Fruit fly (Drosophila melanogaster) whole organism, embryonic: ENCODE results near the gene yps.

Experiments
- Bteb2 ChIP-seq: fragments of 200-800 bp; sonication (Bioruptor generic); optimal IDR thresholded peaks from 2 replicates; lab custom pipeline; 2016; ENCODE audit warnings: missing biosample characterization, missing genetic modification characterization
- CG10321 ChIP-seq: fragments of 200-800 bp; sonication (Bioruptor generic); IDR thresholded peaks from 2 replicates; pipeline ENCODE4 v1.3.6; 2022; ENCODE audit warnings: missing biosample characterization, missing genetic modification characterization
- CG11085 ChIP-seq: fragments of 200-800 bp; sonication (Bioruptor generic); IDR thresholded peaks from 2 replicates; pipeline ENCODE4 v1.3.6; 2022; ENCODE audit warnings: missing biosample characterization, missing genetic modification characterization
- CG13424 ChIP-seq: fragments of 200-800 bp; sonication (Bioruptor generic); optimal IDR thresholded peaks from 2 replicates; lab custom pipeline; 2019; ENCODE audit warnings: missing biosample characterization, mild to moderate bottlenecking, missing genetic modification characterization, moderate library complexity
- CG14050 ChIP-seq: fragments of 200-800 bp; sonication (Bioruptor generic); IDR thresholded peaks from 3 replicates; pipeline ENCODE4 v1.3.6; 2022; ENCODE audit warnings: missing biosample characterization, missing genetic modification characterization
- CG14860 ChIP-seq: fragments of 200-800 bp; sonication (Bioruptor generic); IDR thresholded peaks from 3 replicates; pipeline ENCODE4 v1.3.6; 2022; ENCODE audit warnings: missing biosample characterization, missing genetic modification characterization; ENCODE audit not compliant: partially characterized antibody
- CG1602 ChIP-seq: fragments of 200-800 bp; sonication (Bioruptor generic); optimal IDR thresholded peaks from 3 replicates; lab custom pipeline; 2016; ENCODE audit warnings: missing biosample characterization, missing genetic modification characterization
- CG1603 ChIP-seq: fragments of 200-800 bp; sonication (Bioruptor generic); optimal IDR thresholded peaks from 2 replicates; lab custom pipeline; 2019; ENCODE audit warnings: missing biosample characterization, mild to moderate bottlenecking, missing genetic modification characterization, moderate library complexity
- CG16813 ChIP-seq: fragments of 200-800 bp; sonication (Bioruptor generic); IDR thresholded peaks from 3 replicates; pipeline ENCODE4 v1.3.6; 2022; ENCODE audit warnings: missing biosample characterization, missing genetic modification characterization; ENCODE audit not compliant: partially characterized antibody
- CG17361 ChIP-seq: fragments of 200-800 bp; sonication (Bioruptor generic); IDR thresholded peaks from 3 replicates; pipeline ENCODE4 v1.3.6; 2022; ENCODE audit warnings: missing biosample characterization, missing genetic modification characterization
- CG17802 ChIP-seq: fragments of 200-800 bp; sonication (Bioruptor generic); optimal IDR thresholded peaks from 2 replicates; lab custom pipeline; 2018; ENCODE audit warnings: missing biosample characterization, mild to moderate bottlenecking, missing genetic modification characterization, moderate library complexity
- CG1792 ChIP-seq: fragments of 200-800 bp; sonication (Bioruptor generic); optimal IDR thresholded peaks from 2 replicates; lab custom pipeline; 2016; ENCODE audit warnings: missing biosample characterization, missing genetic modification characterization
- CG18011 ChIP-seq: fragments of 200-800 bp; sonication (Bioruptor generic); optimal IDR thresholded peaks from 2 replicates; lab custom pipeline; 2017; ENCODE audit warnings: missing biosample characterization, missing genetic modification characterization, mild to moderate bottlenecking, moderate library complexity, missing genotype
- CG2129 ChIP-seq: fragments of 200-800 bp; sonication (Bioruptor generic); IDR thresholded peaks from 2 replicates; pipeline ENCODE4 v1.3.6; 2022; ENCODE audit warnings: missing biosample characterization, missing genetic modification characterization; ENCODE audit not compliant: partially characterized antibody
- CG31388 ChIP-seq: fragments of 200-800 bp; sonication (Bioruptor generic); optimal IDR thresholded peaks from 2 replicates; lab custom pipeline; 2016; ENCODE audit warnings: missing biosample characterization, missing genetic modification characterization
- CG32532 ChIP-seq: fragments of 200-800 bp; sonication (Bioruptor generic); IDR thresholded peaks from 2 replicates; pipeline ENCODE4 v1.3.6; 2022; ENCODE audit warnings: missing biosample characterization, missing genetic modification characterization
- CG34224 ChIP-seq: fragments of 200-800 bp; sonication (Bioruptor generic); IDR thresholded peaks from 3 replicates; pipeline ENCODE4 v1.3.6; 2022; ENCODE audit warnings: missing biosample characterization, missing genetic modification characterization; ENCODE audit not compliant: partially characterized antibody
- Deaf1 ChIP-seq: fragments of 200-800 bp; optimal IDR thresholded peaks from 3 replicates; lab custom pipeline; 2019; ENCODE audit warnings: missing biosample characterization, mild to moderate bottlenecking, missing genetic modification characterization, moderate library complexity
- Dek ChIP-seq: fragments of 200-800 bp; sonication (Bioruptor generic); optimal IDR thresholded peaks from 3 replicates; lab custom pipeline; 2019; ENCODE audit warnings: missing biosample characterization, mild to moderate bottlenecking, missing genetic modification characterization, moderate library complexity
- Doc3 ChIP-seq: fragments of 200-800 bp; sonication (Bioruptor generic); IDR thresholded peaks from 3 replicates; pipeline ENCODE4 v1.3.6; 2022; ENCODE audit warnings: missing biosample characterization, missing genetic modification characterization; ENCODE audit not compliant: partially characterized antibody
- Hr39 ChIP-seq: fragments of >200 bp; optimal IDR thresholded peaks from 2 replicates; lab custom pipeline; 2017
- MESR4 ChIP-seq: fragments of 200-800 bp; sonication (Bioruptor generic); optimal IDR thresholded peaks from 2 replicates; lab custom pipeline; 2018; ENCODE audit warnings: missing biosample characterization, mild to moderate bottlenecking, missing genetic modification characterization, moderate library complexity
- Med ChIP-seq: fragments of 200-800 bp; sonication (Bioruptor generic); peaks from one replicate; lab custom pipeline; 2016; ENCODE audit warnings: missing biosample characterization, missing genetic modification characterization, mild to moderate bottlenecking, inconsistent platforms, moderate library complexity
- NC2β ChIP-seq: fragments of 200-800 bp; sonication (Bioruptor generic); optimal IDR thresholded peaks from 2 replicates; lab custom pipeline; 2016; ENCODE audit warnings: missing biosample characterization, missing genetic modification characterization
- Opbp ChIP-seq: fragments of 200-800 bp; sonication (Bioruptor generic); IDR thresholded peaks from 3 replicates; pipeline ENCODE4 v1.3.6; 2022; ENCODE audit warnings: missing biosample characterization, missing genetic modification characterization; ENCODE audit not compliant: partially characterized antibody
- Pdp1 ChIP-seq, 2 experiments: fragments of 200-800 bp; sonication (Bioruptor generic); optimal IDR thresholded peaks; 3 replicates each; lab custom pipeline; 2016; ENCODE audit warnings: missing biosample characterization in 2 of 2, missing genetic modification characterization in 2 of 2, mild to moderate bottlenecking in 1 of 2, moderate library complexity in 1 of 2
- Sry-δ ChIP-seq: fragments of 200-800 bp; sonication (Bioruptor generic); optimal IDR thresholded peaks from 2 replicates; lab custom pipeline; 2016; ENCODE audit warnings: missing biosample characterization, missing genetic modification characterization
- bab2 ChIP-seq: fragments of 200-800 bp; sonication (Bioruptor generic); optimal IDR thresholded peaks from 2 replicates; lab custom pipeline; 2016; ENCODE audit warnings: missing biosample characterization, missing genetic modification characterization
- bcd ChIP-seq: fragments of 200-800 bp; sonication (Bioruptor generic); optimal IDR thresholded peaks from 2 replicates; lab custom pipeline; 2017; ENCODE audit warnings: missing biosample characterization, mild to moderate bottlenecking, missing genetic modification characterization
- emc ChIP-seq: fragments of 200-800 bp; sonication (Bioruptor generic); optimal IDR thresholded peaks from 2 replicates; lab custom pipeline; 2016; ENCODE audit warnings: missing biosample characterization, missing genetic modification characterization
- ewg ChIP-seq: fragments of 200-800 bp; sonication (Bioruptor generic); optimal IDR thresholded peaks from 3 replicates; lab custom pipeline; 2017; ENCODE audit warnings: mild to moderate bottlenecking, missing biosample characterization, missing genetic modification reagents, missing genetic modification characterization
- gfzf ChIP-seq: fragments of 200-800 bp; sonication (Bioruptor generic); optimal IDR thresholded peaks from 2 replicates; lab custom pipeline; 2016; ENCODE audit warnings: missing biosample characterization, mild to moderate bottlenecking, missing genetic modification characterization, moderate library complexity
- gro ChIP-seq: fragments of 200-800 bp; sonication (Bioruptor generic); optimal IDR thresholded peaks from 2 replicates; lab custom pipeline; 2016; ENCODE audit warnings: missing biosample characterization, missing genetic modification characterization
- gsb ChIP-seq: fragments of 200-800 bp; sonication (Bioruptor generic); IDR thresholded peaks from 2 replicates; pipeline ENCODE4 v1.3.6; 2022; ENCODE audit warnings: missing biosample characterization, missing genetic modification characterization
- ham ChIP-seq: fragments of 200-800 bp; sonication (Bioruptor generic); IDR thresholded peaks from 2 replicates; pipeline ENCODE4 v1.3.6; 2022; ENCODE audit warnings: missing biosample characterization, missing genetic modification characterization
- inv ChIP-seq: fragments of 200-800 bp; sonication (Bioruptor generic); IDR thresholded peaks from 2 replicates; pipeline ENCODE4 v1.3.6; 2022; ENCODE audit warnings: missing biosample characterization, missing genetic modification characterization; ENCODE audit not compliant: partially characterized antibody
- kay ChIP-seq: fragments of 200-800 bp; sonication (Bioruptor generic); optimal IDR thresholded peaks from 2 replicates; lab custom pipeline; 2016; ENCODE audit warnings: missing biosample characterization, missing genetic modification characterization
- ken ChIP-seq: fragments of 200-800 bp; sonication (Bioruptor generic); IDR thresholded peaks from 3 replicates; pipeline ENCODE4 v1.3.6; 2022; ENCODE audit warnings: missing biosample characterization, missing genetic modification characterization
- onecut ChIP-seq: fragments of 200-800 bp; sonication (Bioruptor generic); IDR thresholded peaks from 2 replicates; pipeline ENCODE4 v1.3.6; 2022; ENCODE audit warnings: missing biosample characterization, missing genetic modification characterization
- peb ChIP-seq: fragments of 200-800 bp; sonication (Bioruptor generic); IDR thresholded peaks from 2 replicates; pipeline ENCODE4 v1.3.6; 2022; ENCODE audit warnings: missing biosample characterization, missing genetic modification characterization
- pum ChIP-seq: fragments of 200-800 bp; sonication (Bioruptor generic); optimal IDR thresholded peaks from 2 replicates; lab custom pipeline; 2016; ENCODE audit warnings: missing biosample characterization, missing genetic modification characterization
- pzg ChIP-seq: fragments of 200-800 bp; sonication (Bioruptor generic); optimal IDR thresholded peaks from 3 replicates; lab custom pipeline; 2018; ENCODE audit warnings: missing biosample characterization, mild to moderate bottlenecking, missing genetic modification characterization, moderate library complexity
- ranshi ChIP-seq: fragments of 200-800 bp; sonication (Bioruptor generic); IDR thresholded peaks from 2 replicates; pipeline ENCODE4 v1.3.6; 2022; ENCODE audit warnings: missing biosample characterization, missing genetic modification characterization
- run ChIP-seq: fragments of 200-800 bp; sonication (Bioruptor generic); optimal IDR thresholded peaks from 3 replicates; lab custom pipeline; 2018; ENCODE audit warnings: missing biosample characterization, mild to moderate bottlenecking, missing genetic modification characterization
- sens ChIP-seq: fragments of 200-800 bp; sonication (Bioruptor generic); peaks from one replicate; lab custom pipeline; 2016; ENCODE audit warnings: missing biosample characterization, missing genetic modification characterization
- sug ChIP-seq: fragments of 200-800 bp; optimal IDR thresholded peaks from 2 replicates; lab custom pipeline; 2019; ENCODE audit warnings: missing biosample characterization, mild to moderate bottlenecking, missing genetic modification characterization, moderate library complexity
- tna ChIP-seq: fragments of 200-800 bp; sonication (Bioruptor generic); IDR thresholded peaks from 2 replicates; pipeline ENCODE4 v1.3.6; 2022; ENCODE audit warnings: missing biosample characterization, missing genetic modification characterization; ENCODE audit not compliant: partially characterized antibody

Gene yps

DNA sequence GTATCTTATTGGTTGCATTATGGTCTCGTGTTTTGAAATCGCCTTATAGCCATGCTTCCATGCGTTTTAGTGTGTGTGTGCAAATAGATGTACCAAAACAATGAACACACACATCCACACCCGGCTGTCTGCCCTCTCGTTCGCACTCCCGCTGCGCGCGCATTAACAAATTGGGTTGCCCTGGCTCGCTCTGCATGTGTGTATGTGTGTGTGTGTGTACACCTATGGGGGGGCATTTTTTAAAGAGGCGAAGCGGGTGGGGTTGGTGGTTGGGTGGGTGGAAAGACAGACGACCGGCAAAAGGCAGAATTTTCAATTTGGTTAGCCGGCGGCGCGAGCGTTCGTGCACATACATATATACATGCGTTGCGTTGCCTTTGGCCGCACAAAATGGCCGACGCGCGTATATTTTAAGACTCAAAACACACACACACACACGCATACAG, 789 bp downstream of the yps start (continued):
- no peak for TF ChIP-seq CG17361 (GFP tag; lab: Robert Waterston, UW)
- peak; percentile 100 for TF ChIP-seq sug (tag; lab: Kevin White, UChicago)
- TF ChIP-seq Deaf1 (tag; lab: Kevin White, UChicago): peak; percentile 70
- TF ChIP-seq CG13424 (tag; lab: Kevin White, UChicago): peak; percentile 29
- TF ChIP-seq bcd: no peak
- TF ChIP-seq onecut (GFP tag; lab: Robert Waterston, UW): peak; percentile 33; the same call in 1 of the 2 replicates
- no peak for TF ChIP-seq CG2129 (GFP tag; lab: Robert Waterston, UW)
- TF ChIP-seq CG1792: no peak
- TF ChIP-seq CG31388 (GFP tag; lab: Kevin White, UChicago): no peak
- 0 out of 3 replicates have a peak, but pooled peaks have one; percentile 25 for TF ChIP-seq ken

DNA sequence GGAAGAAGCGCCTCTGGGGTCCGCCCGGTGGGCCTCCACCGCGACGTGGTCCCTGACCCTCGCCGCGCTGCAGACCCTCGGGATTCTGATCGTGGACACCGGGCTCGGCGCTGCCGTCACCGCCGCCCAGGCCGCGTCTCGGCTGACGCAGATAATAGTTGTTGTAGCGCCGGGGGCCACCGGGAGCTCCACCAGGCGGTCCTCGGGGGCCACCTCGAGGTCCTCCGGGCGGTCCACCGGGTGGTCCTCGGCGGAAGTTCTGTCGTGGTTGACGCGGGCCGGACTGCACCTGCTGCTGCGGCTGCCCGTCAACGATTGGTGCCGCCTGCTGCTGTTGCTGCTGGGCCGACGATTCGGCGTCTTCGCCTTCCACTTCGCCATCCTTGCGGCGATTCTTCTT, 2.1 kb downstream of the yps start:
- TF ChIP-seq CG16813 (GFP tag; lab: Robert Waterston, UW) (0 out of 3 replicates have a peak, but pooled peaks have one; percentile 15), kay (GFP tag; lab: Kevin White, UChicago) (no peak), gsb (no peak), CG32532 (GFP tag; lab: Robert Waterston, UW) (no peak), Hr39 (lab: Kevin White, UChicago) (peak; percentile 76), CG1602 (GFP tag; lab: Kevin White, UChicago) (no peak), CG1603 (no peak), Med (GFP tag; lab: Kevin White, UChicago) (peak; percentile 10), gfzf (GFP tag; lab: Kevin White, UChicago) (no peak), pzg (GFP tag; lab: Kevin White, UChicago) (no peak), sens (GFP tag; lab: Kevin White, UChicago) (peak; percentile 51)

DNA sequence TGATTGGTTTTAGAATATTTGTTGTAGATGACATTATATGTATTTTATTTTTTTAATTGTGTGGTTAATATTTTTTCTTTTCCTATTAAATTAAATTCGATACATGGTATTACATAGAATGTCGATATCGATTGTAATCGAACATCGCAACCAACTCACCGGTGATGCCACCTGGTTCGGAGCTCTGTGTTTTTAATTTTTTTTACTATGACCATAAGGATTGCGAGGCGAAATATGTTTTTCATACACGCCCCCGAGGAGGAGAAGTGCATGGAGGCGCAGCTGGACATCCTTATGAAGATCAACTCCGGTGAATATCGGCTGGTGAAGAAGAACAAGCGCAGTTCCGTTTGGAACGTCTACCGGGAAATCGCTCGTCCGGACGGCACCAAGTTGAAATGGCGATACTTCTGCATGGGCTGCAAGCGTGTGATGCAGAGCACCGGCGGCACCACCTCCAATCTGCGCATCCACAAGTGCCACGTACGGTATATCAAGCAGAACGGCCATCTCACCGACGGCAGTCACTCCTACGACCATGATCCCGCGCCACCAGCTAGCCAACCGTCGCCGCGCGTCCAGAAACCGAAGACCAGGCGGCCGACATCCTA, 5.0 kb downstream of the yps start, which contains the start of gene CG11560:
TSS of gene CG11560 (plus strand) at position 145 of the 611 bp plus-strand sequence.
- TF ChIP-seq Opbp (peak; percentile 40; the same call in 2 of the 3 replicates), Pdp1 (GFP tag; optimal IDR thresholded peaks at IDR 0.05; lab: Kevin White, UChicago) (no peak), Sry-δ (GFP tag; lab: Kevin White, UChicago) (peak; percentile 61), Bteb2 (GFP tag; lab: Kevin White, UChicago) (no peak), ewg (GFP tag; lab: Kevin White, UChicago) (no peak), CG14860 (GFP tag; lab: Robert Waterston, UW) (peak; percentile 66; the same call in 2 of the 3 replicates), inv (GFP tag; lab: Robert Waterston, UW) (peak; percentile 50; the same call in 1 of the 2 replicates), Dek (tag; lab: Kevin White, UChicago) (no peak), peb (GFP tag; lab: Robert Waterston, UW) (no peak), Med (GFP tag; lab: Kevin White, UChicago) (peak; percentile 76), ham (GFP tag; lab: Robert Waterston, UW) (no peak), Doc3 (GFP tag; lab: Robert Waterston, UW) (peak; percentile 59), bab2 (no peak), gro (GFP tag; lab: Kevin White, UChicago) (no peak), CG11085 (no peak), CG17802 (tag; lab: Kevin White, UChicago) (no peak), tna (0 out of 2 replicates have a peak, but pooled peaks have one; percentile 25), CG1603 (peak; percentile 37), NC2β (no peak), CG34224 (GFP tag; lab: Robert Waterston, UW) (peak; percentile 67), CG14050 (GFP tag; lab: Robert Waterston, UW) (no peak), CG10321 (GFP tag; lab: Robert Waterston, UW) (no peak), ranshi (GFP tag; lab: Robert Waterston, UW) (no peak), emc (no peak), pum (GFP tag; lab: Kevin White, UChicago) (no peak), CG18011 (GFP tag; lab: Kevin White, UChicago) (no peak), MESR4 (GFP tag; lab: Kevin White, UChicago) (peak; percentile 72), run (tag; lab: Kevin White, UChicago) (no peak)
